Worm (Caenorhabditis elegans) whole organism, L4 larva: ENCODE measurements around the gene EEED8.4.

ENCODE experiments used
- ama-1 ChIP-seq: fragments of 150-350 bp; optimal IDR thresholded peaks from 2 replicates; lab custom pipeline; 2014; ENCODE audit warnings: inconsistent platforms, mixed read lengths
- ces-1 ChIP-seq: fragments of 150-350 bp; sonication (generic microtip); optimal IDR thresholded peaks from 4 replicates; lab custom pipeline; 2014; ENCODE audit warnings: missing biosample characterization, missing genetic modification reagents, missing genetic modification characterization
- dve-1 ChIP-seq: sonication (generic microtip); optimal IDR thresholded peaks from 2 replicates; lab custom pipeline; 2017; ENCODE audit warnings: antibody characterized with exemption, mild to moderate bottlenecking, missing genetic modification characterization, missing compliant biosample characterization; ENCODE audit not compliant: insufficient read depth
- lim-7 ChIP-seq: fragments of 200-800 bp; sonication (Bioruptor generic); IDR thresholded peaks from 2 replicates; pipeline ENCODE4 v1.3.6; 2022; ENCODE audit warnings: missing genetic modification characterization, missing compliant biosample characterization
- mes-2 ChIP-seq: sonication (generic microtip); optimal IDR thresholded peaks from 2 replicates; lab custom pipeline; 2016; ENCODE audit warnings: missing genotype, mild to moderate bottlenecking, missing genetic modification characterization, missing compliant biosample characterization; ENCODE audit not compliant: poor library complexity, severe bottlenecking
- mxl-2 ChIP-seq: fragments of 200-800 bp; sonication (Bioruptor generic); conservative IDR thresholded peaks from 2 replicates; pipeline ENCODE4 v1.3.6; 2022; ENCODE audit warnings: missing genetic modification reagents, missing genetic modification characterization, missing compliant biosample characterization
- nhr-237 ChIP-seq: sonication (generic microtip); optimal IDR thresholded peaks from 2 replicates; lab custom pipeline; 2017; ENCODE audit warnings: missing biosample characterization, missing genetic modification characterization
- nhr-25 ChIP-seq: sonication (generic microtip); optimal IDR thresholded peaks from 2 replicates; lab custom pipeline; 2017; ENCODE audit warnings: missing genetic modification characterization, mild to moderate bottlenecking, missing compliant biosample characterization, antibody characterized with exemption, moderate library complexity, borderline replicate concordance; ENCODE audit not compliant: insufficient read depth
- nhr-28 ChIP-seq: fragments of 150-350 bp; optimal IDR thresholded peaks from 2 replicates; lab custom pipeline; 2014; ENCODE audit warnings: missing biosample characterization, missing genetic modification characterization
- pqm-1 ChIP-seq: sonication (generic microtip); optimal IDR thresholded peaks from 2 replicates; lab custom pipeline; 2017; ENCODE audit warnings: missing biosample characterization, missing genetic modification characterization
- spr-3 ChIP-seq: fragments of 200-800 bp; sonication (Bioruptor generic); optimal IDR thresholded peaks from 2 replicates; lab custom pipeline; 2018; ENCODE audit warnings: mild to moderate bottlenecking, missing genetic modification characterization, missing compliant biosample characterization
- unc-130 ChIP-seq: sonication (generic microtip); optimal IDR thresholded peaks from 2 replicates; lab custom pipeline; 2016; ENCODE audit warnings: missing genetic modification reagents, missing genetic modification characterization, missing compliant biosample characterization
- ztf-11 ChIP-seq: fragments of 150-350 bp; optimal IDR thresholded peaks from 2 replicates; lab custom pipeline; 2014; ENCODE audit warnings: missing biosample characterization, missing genetic modification characterization

- TF ChIP-seq ama-1 = no peak
- no peak for TF ChIP-seq nhr-237 (tag; lab: Kevin White, UChicago)
- no peak for TF ChIP-seq nhr-25 (tag; lab: Kevin White, UChicago)
- TF ChIP-seq dve-1 (tag; lab: Kevin White, UChicago) = no peak
- no peak for TF ChIP-seq mes-2 (tag; lab: Kevin White, UChicago)
- TF ChIP-seq unc-130 (GFP tag; lab: Kevin White, UChicago) = no peak
- TF ChIP-seq ces-1 (GFP tag; lab: Kevin White, UChicago) = no peak
- no peak for TF ChIP-seq spr-3
- no peak for TF ChIP-seq ztf-11 (tag; lab: Kevin White, UChicago)
- TF ChIP-seq lim-7 (GFP tag; lab: Robert Waterston, UW) = no peak
- peak; percentile 79 for TF ChIP-seq nhr-28 (tag; lab: Kevin White, UChicago)
- TF ChIP-seq mxl-2 = no peak
- no peak for TF ChIP-seq pqm-1 (tag; lab: Kevin White, UChicago)
Measured at ce11 chrII:5449620-5450019, 40.5 kb downstream of the EEED8.4 start.
